Worm (Caenorhabditis elegans) whole organism, young adult: ENCODE data around the gene C55B6.5.

Experiments used
- K11D2.4 ChIP-seq: fragments of 200-800 bp; sonication (Bioruptor generic); IDR thresholded peaks from 2 replicates; pipeline ENCODE4 v1.3.6; 2022; ENCODE audit warnings: missing genetic modification reagents, missing genetic modification characterization, missing compliant biosample characterization
- ceh-40 ChIP-seq: fragments of 200-800 bp; sonication (Bioruptor generic); IDR thresholded peaks from 2 replicates; pipeline ENCODE4 v1.3.6; 2022; ENCODE audit warnings: missing genetic modification characterization, missing compliant biosample characterization
- dpff-1 ChIP-seq: sonication (generic microtip); optimal IDR thresholded peaks from 2 replicates; lab custom pipeline; 2017; ENCODE audit warnings: mild to moderate bottlenecking, missing genetic modification characterization, missing compliant biosample characterization
- ets-4 ChIP-seq: fragments of 200-800 bp; sonication (Bioruptor generic); optimal IDR thresholded peaks from 2 replicates; lab custom pipeline; 2018; ENCODE audit warnings: mild to moderate bottlenecking, missing genetic modification characterization, missing compliant biosample characterization
- fkh-3 ChIP-seq: sonication (generic microtip); optimal IDR thresholded peaks from 2 replicates; lab custom pipeline; 2016; ENCODE audit warnings: mild to moderate bottlenecking, missing genetic modification characterization, missing compliant biosample characterization
- nfyb-1 ChIP-seq: fragments of 200-800 bp; sonication (Bioruptor generic); IDR thresholded peaks from 2 replicates; pipeline ENCODE4 v1.3.6; 2022; ENCODE audit warnings: missing genetic modification reagents, missing genetic modification characterization, missing compliant biosample characterization
- nhr-120 ChIP-seq: fragments of 200-800 bp; sonication (Bioruptor generic); IDR thresholded peaks from 2 replicates; pipeline ENCODE4 v1.3.6; 2022; ENCODE audit warnings: missing genetic modification characterization, missing compliant biosample characterization
- nhr-90 ChIP-seq: sonication (generic microtip); optimal IDR thresholded peaks from 2 replicates; lab custom pipeline; 2016; ENCODE audit warnings: missing genotype, mild to moderate bottlenecking, missing genetic modification characterization, missing compliant biosample characterization
- sdz-38 ChIP-seq: sonication (generic microtip); optimal IDR thresholded peaks from 2 replicates; lab custom pipeline; 2016; ENCODE audit warnings: missing genotype, missing genetic modification characterization, missing compliant biosample characterization
- unc-62 ChIP-seq: fragments of 150-350 bp; optimal IDR thresholded peaks from 2 replicates; lab custom pipeline; 2014; ENCODE audit warnings: missing biosample characterization, missing genetic modification reagents, missing genetic modification characterization
- ztf-28 ChIP-seq: fragments of 200-800 bp; sonication (Bioruptor generic); IDR thresholded peaks from 2 replicates; pipeline ENCODE4 v1.3.6; 2022; ENCODE audit warnings: missing genetic modification reagents, missing genetic modification characterization, missing compliant biosample characterization

DNA sequence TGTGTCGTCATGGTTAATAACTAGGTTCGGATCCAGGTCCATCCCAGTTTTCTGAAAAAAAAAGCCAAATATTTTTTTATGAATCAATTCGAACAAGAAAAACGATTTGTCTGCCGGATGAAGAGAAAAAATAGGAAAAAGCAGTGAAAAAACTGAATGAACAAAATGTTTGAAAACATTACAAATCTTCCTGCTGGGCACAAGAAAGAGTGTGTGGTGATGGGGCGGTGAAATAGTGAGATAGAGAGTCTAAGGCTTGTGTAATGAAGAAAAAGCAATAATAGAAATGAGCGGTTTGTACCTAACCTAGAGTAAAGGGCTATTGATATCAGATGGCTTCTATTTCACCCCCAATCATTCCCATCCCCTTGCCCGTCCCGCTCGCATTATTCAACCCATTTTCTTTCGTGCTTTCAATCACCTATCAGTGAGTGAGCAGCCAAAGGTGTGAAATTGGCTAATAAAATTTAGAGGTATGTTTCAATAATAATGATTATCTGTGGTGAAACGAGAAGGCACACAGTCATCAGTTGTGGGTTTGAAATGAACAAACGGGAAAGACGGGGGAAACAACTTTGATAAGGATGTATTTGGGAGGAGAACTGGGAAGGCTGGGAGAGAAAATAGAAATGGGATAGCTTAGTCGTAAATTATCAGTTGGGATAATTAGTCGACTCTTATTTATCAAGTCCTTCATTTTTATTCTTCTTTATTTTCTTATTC, 34.4 kb downstream of the C55B6.5 start, which contains the start of gene bar-1:
- no peak for TF ChIP-seq unc-62 (GFP tag; lab: Kevin White, UChicago)
- TF ChIP-seq dpff-1, result no peak
- TF ChIP-seq ceh-40, result no peak
- no peak for TF ChIP-seq ztf-28
- TF ChIP-seq nhr-120, result no peak
- no peak for TF ChIP-seq ets-4 (GFP tag; lab: Kevin White, UChicago)
- no peak for TF ChIP-seq nhr-90 (tag; lab: Kevin White, UChicago)
- no peak for TF ChIP-seq fkh-3
- TF ChIP-seq sdz-38 (tag; lab: Kevin White, UChicago), result no peak
- TF ChIP-seq nfyb-1 (GFP tag; lab: Robert Waterston, UW), result no peak
- no peak for TF ChIP-seq K11D2.4
